Fruit fly (Drosophila melanogaster) S2 (cell line): ENCODE data around the gene AcCoAS.

ENCODE experiments used
- CG8478 ChIP-seq: fragments of >200 bp; optimal IDR thresholded peaks from 2 replicates; lab custom pipeline; 2018
- CTCF ChIP-seq, 2 experiments: fragments of >200 bp; optimal IDR thresholded peaks; 2 replicates each; lab custom pipeline; 2018

dm6 chr3L:21279168-21279567 lies 875 bp downstream of the AcCoAS start:
- TF ChIP-seq CG8478 (no peak), CTCF (optimal IDR thresholded peaks at IDR 0.05; lab: Kevin White, UChicago) (no peak)
